Worm (Caenorhabditis elegans) whole organism, L2 larva: ENCODE measurements around the gene moe-3.

ENCODE experiments used
- C34F6.9 ChIP-seq: fragments of 150-350 bp; optimal IDR thresholded peaks from 2 replicates; lab custom pipeline; 2014; ENCODE audit warnings: missing biosample characterization, missing genetic modification characterization
- F13H6.1 ChIP-seq: sonication (generic microtip); optimal IDR thresholded peaks from 2 replicates; lab custom pipeline; 2016; ENCODE audit warnings: missing genetic modification characterization, missing compliant biosample characterization
- R02D3.7 ChIP-seq: fragments of 150-350 bp; optimal IDR thresholded peaks from 2 replicates; lab custom pipeline; 2014; ENCODE audit warnings: missing biosample characterization, missing genetic modification characterization
- Y55F3AM.14 ChIP-seq: fragments of 200-800 bp; sonication (Bioruptor generic); optimal IDR thresholded peaks from 2 replicates; lab custom pipeline; 2018; ENCODE audit warnings: mild to moderate bottlenecking, missing genetic modification characterization, missing compliant biosample characterization
- alr-1 ChIP-seq: fragments of 150-350 bp; optimal IDR thresholded peaks from 2 replicates; lab custom pipeline; 2014; ENCODE audit warnings: missing biosample characterization, missing genetic modification characterization
- aly-2 ChIP-seq: fragments of 150-350 bp; optimal IDR thresholded peaks from 2 replicates; lab custom pipeline; 2014; ENCODE audit warnings: missing biosample characterization, missing genetic modification characterization
- ama-1 ChIP-seq: fragments of 150-350 bp; optimal IDR thresholded peaks from 2 replicates; lab custom pipeline; 2018; ENCODE audit warnings: inconsistent platforms
- blmp-1 ChIP-seq: sonication (generic microtip); optimal IDR thresholded peaks from 2 replicates; lab custom pipeline; 2017; ENCODE audit warnings: missing genetic modification characterization, mild to moderate bottlenecking, missing compliant biosample characterization, antibody characterized with exemption, moderate library complexity; ENCODE audit not compliant: insufficient read depth
- ceh-16 ChIP-seq: fragments of 150-350 bp; optimal IDR thresholded peaks from 2 replicates; lab custom pipeline; 2014; ENCODE audit warnings: missing biosample characterization, missing genetic modification characterization
- ceh-82 ChIP-seq: fragments of 150-350 bp; optimal IDR thresholded peaks from 2 replicates; lab custom pipeline; 2014; ENCODE audit warnings: missing biosample characterization, missing genetic modification characterization
- crh-2 ChIP-seq: sonication (generic microtip); optimal IDR thresholded peaks from 2 replicates; lab custom pipeline; 2017; ENCODE audit warnings: missing biosample characterization, missing genetic modification characterization
- elt-1 ChIP-seq: fragments of 150-350 bp; optimal IDR thresholded peaks from 2 replicates; lab custom pipeline; 2014; ENCODE audit warnings: missing biosample characterization, missing genetic modification characterization
- elt-3 ChIP-seq: sonication (generic microtip); optimal IDR thresholded peaks from 2 replicates; lab custom pipeline; 2017; ENCODE audit warnings: missing biosample characterization, missing genetic modification characterization
- fos-1 ChIP-seq: fragments of 150-350 bp; optimal IDR thresholded peaks from 2 replicates; lab custom pipeline; 2014; ENCODE audit warnings: missing biosample characterization, missing genetic modification characterization
- gmeb-1 ChIP-seq: fragments of 150-350 bp; optimal IDR thresholded peaks from 2 replicates; lab custom pipeline; 2014; ENCODE audit warnings: missing biosample characterization, missing genetic modification characterization
- lin-11 ChIP-seq: fragments of 150-350 bp; sonication (generic microtip); optimal IDR thresholded peaks from 2 replicates; lab custom pipeline; 2014; ENCODE audit warnings: missing biosample characterization, missing genetic modification characterization, inconsistent platforms, mixed read lengths
- lin-13 ChIP-seq: fragments of 150-350 bp; optimal IDR thresholded peaks from 2 replicates; lab custom pipeline; 2014; ENCODE audit warnings: missing biosample characterization, missing genetic modification reagents, missing genetic modification characterization
- mab-5 ChIP-seq: fragments of 150-350 bp; optimal IDR thresholded peaks from 2 replicates; lab custom pipeline; 2014; ENCODE audit warnings: missing biosample characterization, missing genetic modification characterization
- nhr-10 ChIP-seq: sonication (generic microtip); optimal IDR thresholded peaks from 2 replicates; lab custom pipeline; 2017; ENCODE audit warnings: missing biosample characterization, missing genetic modification characterization
- nhr-12 ChIP-seq: fragments of 150-350 bp; optimal IDR thresholded peaks from 2 replicates; lab custom pipeline; 2014; ENCODE audit warnings: missing biosample characterization, missing genetic modification characterization
- nhr-129 ChIP-seq: fragments of 150-350 bp; optimal IDR thresholded peaks from 2 replicates; lab custom pipeline; 2014; ENCODE audit warnings: missing biosample characterization, missing genetic modification characterization
- nhr-21 ChIP-seq: fragments of 150-350 bp; optimal IDR thresholded peaks from 2 replicates; lab custom pipeline; 2014; ENCODE audit warnings: missing biosample characterization, missing genetic modification characterization
- nhr-25 ChIP-seq: fragments of 150-350 bp; sonication (generic microtip); optimal IDR thresholded peaks from 3 replicates; lab custom pipeline; 2014; ENCODE audit warnings: missing biosample characterization, missing genetic modification characterization
- nhr-77 ChIP-seq: fragments of 150-350 bp; optimal IDR thresholded peaks from 2 replicates; lab custom pipeline; 2014; ENCODE audit warnings: missing biosample characterization, missing genetic modification characterization
- peb-1 ChIP-seq: fragments of 150-350 bp; optimal IDR thresholded peaks from 2 replicates; lab custom pipeline; 2014; ENCODE audit warnings: missing biosample characterization, missing genetic modification characterization
- sma-9 ChIP-seq, 2 experiments: fragments of 150-350 bp in 1 of 2; sonication (generic microtip) in 1 of 2; optimal IDR thresholded peaks; 2 replicates each; lab custom pipeline; 2014 to 2016; ENCODE audit warnings: missing genetic modification characterization in 2 of 2, mild to moderate bottlenecking in 1 of 2, missing biosample characterization in 1 of 2, missing compliant biosample characterization in 1 of 2, missing genetic modification reagents in 1 of 2, moderate library complexity in 1 of 2
- snpc-4 ChIP-seq: fragments of 150-350 bp; optimal IDR thresholded peaks from 2 replicates; lab custom pipeline; 2014; ENCODE audit warnings: missing biosample characterization, missing genetic modification characterization
- unc-55 ChIP-seq: fragments of 150-350 bp; sonication (generic microtip); optimal IDR thresholded peaks from 3 replicates; lab custom pipeline; 2014; ENCODE audit warnings: missing biosample characterization, missing genetic modification reagents, missing genetic modification characterization
- unc-62 ChIP-seq: fragments of 150-350 bp; optimal IDR thresholded peaks from 2 replicates; lab custom pipeline; 2014; ENCODE audit warnings: missing biosample characterization, missing genetic modification reagents, missing genetic modification characterization
- ztf-4 ChIP-seq: fragments of 150-350 bp; optimal IDR thresholded peaks from 2 replicates; lab custom pipeline; 2014; ENCODE audit warnings: missing biosample characterization, missing genetic modification characterization

The moe-3 gene

ce11 chrII:13148247-13148646 lies 17.3 kb downstream of the moe-3 start:
- TF ChIP-seq nhr-10 (tag; lab: Kevin White, UChicago) (no peak), blmp-1 (tag; lab: Kevin White, UChicago) (peak; percentile 29), lin-11 (tag; lab: Kevin White, UChicago) (no peak), ama-1 (lab: Kevin White, UChicago) (no peak), F13H6.1 (tag; lab: Kevin White, UChicago) (no peak), peb-1 (tag; lab: Kevin White, UChicago) (no peak), gmeb-1 (no peak), nhr-12 (tag; lab: Kevin White, UChicago) (no peak), nhr-21 (tag; lab: Kevin White, UChicago) (peak; percentile 56), crh-2 (tag; lab: Kevin White, UChicago) (no peak), Y55F3AM.14 (GFP tag; lab: Kevin White, UChicago) (no peak)

- TF ChIP-seq unc-62: no peak
- TF ChIP-seq alr-1 (tag; lab: Kevin White, UChicago): no peak
- TF ChIP-seq nhr-10 (tag; lab: Kevin White, UChicago): no peak
- TF ChIP-seq nhr-21 (tag; lab: Kevin White, UChicago): peak; percentile 83
- no peak for TF ChIP-seq fos-1
Measured at ce11 chrII:13145204-13145603, 20.3 kb downstream of the moe-3 start, which contains the start of gene mltn-1. Gene mltn-1, minus strand, starts transcription at chrII:13145225.

- TF ChIP-seq unc-62: no peak
- TF ChIP-seq lin-11 (tag; lab: Kevin White, UChicago): no peak
- no peak for TF ChIP-seq fos-1
- TF ChIP-seq gmeb-1: no peak
- TF ChIP-seq ztf-4 (tag; lab: Kevin White, UChicago): no peak
- no peak for TF ChIP-seq blmp-1 (tag; lab: Kevin White, UChicago)
- no peak for TF ChIP-seq nhr-21 (tag; lab: Kevin White, UChicago)
- TF ChIP-seq C34F6.9 (tag; lab: Kevin White, UChicago): no peak
Measured at ce11 chrII:13142372-13142771, 23.2 kb downstream of the moe-3 start.

- TF ChIP-seq Y55F3AM.14 (GFP tag; lab: Kevin White, UChicago) (no peak), alr-1 (tag; lab: Kevin White, UChicago) (no peak), nhr-25 (tag; lab: Kevin White, UChicago) (no peak), elt-1 (tag; lab: Kevin White, UChicago) (no peak), nhr-12 (tag; lab: Kevin White, UChicago) (no peak), aly-2 (no peak)
Measured at ce11 chrII:13139573-13139972, 26.0 kb downstream of the moe-3 start.

- TF ChIP-seq mab-5 (tag; lab: Kevin White, UChicago) (no peak), sma-9 (GFP tag; optimal IDR thresholded peaks at IDR 0.05; lab: Kevin White, UChicago) (no peak), sma-9 (tag; optimal IDR thresholded peaks at IDR 0.05; lab: Kevin White, UChicago) (no peak), unc-55 (GFP tag; lab: Kevin White, UChicago) (no peak), R02D3.7 (tag; lab: Kevin White, UChicago) (no peak)
Measured at ce11 chrII:13130576-13130975, 35.0 kb downstream of the moe-3 start.

- TF ChIP-seq nhr-77 (tag; lab: Kevin White, UChicago) (no peak), ztf-4 (tag; lab: Kevin White, UChicago) (no peak), nhr-129 (tag; lab: Kevin White, UChicago) (no peak), nhr-10 (tag; lab: Kevin White, UChicago) (no peak), nhr-21 (tag; lab: Kevin White, UChicago) (no peak), mab-5 (tag; lab: Kevin White, UChicago) (no peak), ceh-82 (tag; lab: Kevin White, UChicago) (no peak), lin-11 (tag; lab: Kevin White, UChicago) (no peak)
Measured at ce11 chrII:13129602-13130001, 35.9 kb downstream of the moe-3 start, which contains the start of gene F29C12.6. Gene F29C12.6, plus strand, starts transcription at chrII:13129902.

ce11 chrII:13122720-13123119 lies 42.8 kb downstream of the moe-3 start, which contains the start of gene bath-45:
Gene bath-45, plus strand, starts transcription at chrII:13123020.
- TF ChIP-seq lin-13: no peak
- no peak for TF ChIP-seq crh-2 (tag; lab: Kevin White, UChicago)
- no peak for TF ChIP-seq snpc-4 (tag; lab: Kevin White, UChicago)
- no peak for TF ChIP-seq ceh-16 (tag; lab: Kevin White, UChicago)
- TF ChIP-seq ceh-82 (tag; lab: Kevin White, UChicago): no peak
- no peak for TF ChIP-seq nhr-21 (tag; lab: Kevin White, UChicago)
- no peak for TF ChIP-seq elt-3 (tag; lab: Kevin White, UChicago)
- TF ChIP-seq nhr-10 (tag; lab: Kevin White, UChicago): no peak
- TF ChIP-seq unc-62: no peak
- TF ChIP-seq lin-11 (tag; lab: Kevin White, UChicago): no peak
- TF ChIP-seq ztf-4 (tag; lab: Kevin White, UChicago): no peak
- no peak for TF ChIP-seq unc-55 (GFP tag; lab: Kevin White, UChicago)
- no peak for TF ChIP-seq Y55F3AM.14 (GFP tag; lab: Kevin White, UChicago)
